Worm (Caenorhabditis elegans) whole organism, young adult: ENCODE measurements around the gene algn-11.

Experiments used
- C17E4.6 ChIP-seq: fragments of 200-800 bp; sonication (Bioruptor generic); IDR thresholded peaks from 2 replicates; pipeline ENCODE4 v1.3.6; 2022; ENCODE audit warnings: missing genetic modification reagents, missing genetic modification characterization, missing compliant biosample characterization
- F33H1.4 ChIP-seq: fragments of 200-800 bp; sonication (Bioruptor generic); IDR thresholded peaks from 2 replicates; pipeline ENCODE4 v1.3.6; 2022; ENCODE audit warnings: missing genetic modification reagents, missing genetic modification characterization, missing compliant biosample characterization
- F37B4.10 ChIP-seq: fragments of 200-800 bp; sonication (Bioruptor generic); IDR thresholded peaks from 2 replicates; pipeline ENCODE4 v1.3.6; 2022; ENCODE audit warnings: missing genetic modification characterization, missing compliant biosample characterization
- F39B2.1 ChIP-seq: fragments of 200-800 bp; sonication (Bioruptor generic); IDR thresholded peaks from 2 replicates; pipeline ENCODE4 v1.3.6; 2022; ENCODE audit warnings: missing genetic modification reagents, missing genetic modification characterization, missing compliant biosample characterization
- F49E8.2 ChIP-seq: sonication (generic microtip); optimal IDR thresholded peaks from 3 replicates; lab custom pipeline; 2017; ENCODE audit warnings: missing genetic modification characterization, mild to moderate bottlenecking, missing compliant biosample characterization, antibody characterized with exemption, moderate library complexity; ENCODE audit not compliant: insufficient read depth
- F52B5.7 ChIP-seq: sonication (generic microtip); optimal IDR thresholded peaks from 2 replicates; lab custom pipeline; 2016; ENCODE audit warnings: mild to moderate bottlenecking, missing genetic modification characterization, missing compliant biosample characterization
- F55B11.4 ChIP-seq: sonication (generic microtip); optimal IDR thresholded peaks from 2 replicates; lab custom pipeline; 2016; ENCODE audit warnings: missing compliant biosample characterization, missing genetic modification characterization, borderline replicate concordance; ENCODE audit not compliant: insufficient read depth
- ZK185.1 ChIP-seq: sonication (generic microtip); optimal IDR thresholded peaks from 2 replicates; lab custom pipeline; 2016; ENCODE audit warnings: mild to moderate bottlenecking, missing genetic modification characterization, missing compliant biosample characterization; ENCODE audit not compliant: poor library complexity, severe bottlenecking
- akir-1 ChIP-seq: fragments of 200-800 bp; sonication (Bioruptor generic); optimal IDR thresholded peaks from 2 replicates; lab custom pipeline; 2018; ENCODE audit warnings: mild to moderate bottlenecking, missing genetic modification characterization, moderate library complexity, missing compliant biosample characterization
- ama-1 ChIP-seq, 3 experiments: fragments of 150-350 bp in 1 of 3; sonication (generic microtip) in 2 of 3; optimal IDR thresholded peaks; 2 replicates each; lab custom pipeline; 2014 to 2018; ENCODE audit warnings: missing biosample characterization in 2 of 3, missing genetic modification characterization in 2 of 3, missing genetic modification reagents in 2 of 3
- ccch-3 ChIP-seq: fragments of 200-800 bp; sonication (Bioruptor generic); optimal IDR thresholded peaks from 2 replicates; lab custom pipeline; 2018; ENCODE audit warnings: mild to moderate bottlenecking, missing genetic modification characterization, missing compliant biosample characterization
- cebp-2 ChIP-seq: fragments of 200-800 bp; sonication (Bioruptor generic); IDR thresholded peaks from 2 replicates; pipeline ENCODE4 v1.3.6; 2022; ENCODE audit warnings: missing genetic modification characterization, missing compliant biosample characterization
- ceh-100 ChIP-seq: fragments of 200-800 bp; sonication (Bioruptor generic); IDR thresholded peaks from 2 replicates; pipeline ENCODE4 v1.3.6; 2022; ENCODE audit warnings: missing genetic modification reagents, missing genetic modification characterization, missing compliant biosample characterization
- ceh-27 ChIP-seq: fragments of 200-800 bp; sonication (Bioruptor generic); optimal IDR thresholded peaks from 2 replicates; lab custom pipeline; 2018; ENCODE audit warnings: mild to moderate bottlenecking, missing genetic modification characterization, moderate library complexity, missing compliant biosample characterization
- ceh-79 ChIP-seq: sonication (generic microtip); optimal IDR thresholded peaks from 2 replicates; lab custom pipeline; 2017; ENCODE audit warnings: mild to moderate bottlenecking, missing genetic modification characterization, missing compliant biosample characterization
- ceh-91 ChIP-seq: fragments of 200-800 bp; sonication (Bioruptor generic); IDR thresholded peaks from 2 replicates; pipeline ENCODE4 v1.3.6; 2022; ENCODE audit warnings: missing genetic modification reagents, missing genetic modification characterization, missing compliant biosample characterization
- dox-1 ChIP-seq: fragments of 200-800 bp; sonication (Bioruptor generic); IDR thresholded peaks from 2 replicates; pipeline ENCODE4 v1.3.6; 2022; ENCODE audit warnings: missing genetic modification reagents, missing genetic modification characterization, missing compliant biosample characterization
- efl-1 ChIP-seq: fragments of 150-350 bp; optimal IDR thresholded peaks from 2 replicates; lab custom pipeline; 2014; ENCODE audit warnings: missing biosample characterization, missing genetic modification reagents, missing genetic modification characterization
- egl-18 ChIP-seq: fragments of 200-800 bp; sonication (Bioruptor generic); IDR thresholded peaks from 2 replicates; pipeline ENCODE4 v1.3.6; 2022; ENCODE audit warnings: missing genetic modification reagents, missing genetic modification characterization, missing compliant biosample characterization
- ekl-4 ChIP-seq: fragments of 200-800 bp; sonication (Bioruptor generic); IDR thresholded peaks from 2 replicates; pipeline ENCODE4 v1.3.6; 2022; ENCODE audit warnings: missing genetic modification reagents, missing genetic modification characterization, missing compliant biosample characterization
- ets-4 ChIP-seq: fragments of 200-800 bp; sonication (Bioruptor generic); optimal IDR thresholded peaks from 2 replicates; lab custom pipeline; 2018; ENCODE audit warnings: mild to moderate bottlenecking, missing genetic modification characterization, missing compliant biosample characterization
- fkh-3 ChIP-seq: sonication (generic microtip); optimal IDR thresholded peaks from 2 replicates; lab custom pipeline; 2016; ENCODE audit warnings: mild to moderate bottlenecking, missing genetic modification characterization, missing compliant biosample characterization
- hlh-12 ChIP-seq: sonication (generic microtip); optimal IDR thresholded peaks from 2 replicates; lab custom pipeline; 2016; ENCODE audit warnings: missing genetic modification characterization, missing compliant biosample characterization
- hlh-26 ChIP-seq: fragments of 200-800 bp; sonication (Bioruptor generic); conservative IDR thresholded peaks from 2 replicates; pipeline ENCODE4 v1.3.6; 2022; ENCODE audit warnings: missing genetic modification reagents, missing genetic modification characterization, missing compliant biosample characterization
- hrde-1 ChIP-seq: sonication (generic microtip); optimal IDR thresholded peaks from 2 replicates; lab custom pipeline; 2016; ENCODE audit warnings: missing genetic modification characterization, mild to moderate bottlenecking, missing compliant biosample characterization, moderate library complexity, missing genotype, missing genetic modification reagents, borderline replicate concordance
- let-526 ChIP-seq: fragments of 200-800 bp; sonication (Bioruptor generic); IDR thresholded peaks from 2 replicates; pipeline ENCODE4 v1.3.6; 2022; ENCODE audit warnings: missing genetic modification reagents, missing genetic modification characterization, missing compliant biosample characterization
- let-607 ChIP-seq, 2 experiments: fragments of 200-800 bp in 1 of 2; sonication (Bioruptor generic) in 1 of 2; sonication (generic microtip) in 1 of 2; optimal IDR thresholded peaks; 2 replicates each; lab custom pipeline; 2016 to 2018; ENCODE audit warnings: mild to moderate bottlenecking in 2 of 2, missing compliant biosample characterization in 2 of 2, missing genetic modification characterization in 2 of 2, moderate library complexity in 2 of 2, missing genotype in 1 of 2
- madf-3 ChIP-seq: fragments of 200-800 bp; sonication (Bioruptor generic); IDR thresholded peaks from 2 replicates; pipeline ENCODE4 v1.3.6; 2022; ENCODE audit warnings: missing genetic modification reagents, missing genetic modification characterization, missing compliant biosample characterization
- madf-6 ChIP-seq: fragments of 200-800 bp; sonication (Bioruptor generic); IDR thresholded peaks from 2 replicates; pipeline ENCODE4 v1.3.6; 2022; ENCODE audit warnings: missing genetic modification reagents, missing genetic modification characterization, missing compliant biosample characterization
- madf-8 ChIP-seq: fragments of 200-800 bp; sonication (Bioruptor generic); conservative IDR thresholded peaks from 2 replicates; pipeline ENCODE4 v1.3.6; 2022; ENCODE audit warnings: missing genetic modification reagents, missing genetic modification characterization, missing compliant biosample characterization
- mcd-1 ChIP-seq: fragments of 200-800 bp; sonication (Bioruptor generic); IDR thresholded peaks from 2 replicates; pipeline ENCODE4 v1.3.6; 2022; ENCODE audit warnings: missing genetic modification reagents, missing genetic modification characterization, missing compliant biosample characterization
- mel-28 ChIP-seq: sonication (generic microtip); optimal IDR thresholded peaks from 2 replicates; lab custom pipeline; 2016; ENCODE audit warnings: borderline replicate concordance, mild to moderate bottlenecking, missing genetic modification characterization, missing compliant biosample characterization
- mes-4 ChIP-seq: sonication (generic microtip); optimal IDR thresholded peaks from 2 replicates; lab custom pipeline; 2016; ENCODE audit warnings: missing genotype, missing genetic modification characterization, missing compliant biosample characterization
- nfya-1 ChIP-seq: sonication (generic microtip); optimal IDR thresholded peaks from 2 replicates; lab custom pipeline; 2017; ENCODE audit warnings: antibody characterized with exemption, missing compliant biosample characterization, missing genetic modification characterization, borderline replicate concordance; ENCODE audit not compliant: insufficient read depth
- nfyb-1 ChIP-seq: fragments of 200-800 bp; sonication (Bioruptor generic); IDR thresholded peaks from 2 replicates; pipeline ENCODE4 v1.3.6; 2022; ENCODE audit warnings: missing genetic modification reagents, missing genetic modification characterization, missing compliant biosample characterization
- nhr-120 ChIP-seq: fragments of 200-800 bp; sonication (Bioruptor generic); IDR thresholded peaks from 2 replicates; pipeline ENCODE4 v1.3.6; 2022; ENCODE audit warnings: missing genetic modification characterization, missing compliant biosample characterization
- nhr-27 ChIP-seq: fragments of 200-800 bp; sonication (Bioruptor generic); optimal IDR thresholded peaks from 2 replicates; lab custom pipeline; 2018; ENCODE audit warnings: mild to moderate bottlenecking, missing genetic modification characterization, moderate library complexity, missing compliant biosample characterization
- pbrm-1 ChIP-seq: fragments of 200-800 bp; sonication (Bioruptor generic); IDR thresholded peaks from 2 replicates; pipeline ENCODE4 v1.3.6; 2022; ENCODE audit warnings: missing genetic modification reagents, missing genetic modification characterization, missing compliant biosample characterization
- rpc-1 ChIP-seq, 2 experiments: fragments of 150-350 bp in 1 of 2; sonication (generic microtip) in 1 of 2; optimal IDR thresholded peaks; 2 replicates each; lab custom pipeline; 2014 to 2018; ENCODE audit warnings: missing biosample characterization in 1 of 2, missing genetic modification characterization in 1 of 2, missing genetic modification reagents in 1 of 2, missing genotype in 1 of 2
- sdz-38 ChIP-seq: sonication (generic microtip); optimal IDR thresholded peaks from 2 replicates; lab custom pipeline; 2016; ENCODE audit warnings: missing genotype, missing genetic modification characterization, missing compliant biosample characterization
- ztf-18 ChIP-seq: sonication (generic microtip); optimal IDR thresholded peaks from 2 replicates; lab custom pipeline; 2016; ENCODE audit warnings: missing genotype, mild to moderate bottlenecking, missing genetic modification characterization, missing compliant biosample characterization
- ztf-22 ChIP-seq: fragments of 200-800 bp; sonication (Bioruptor generic); optimal IDR thresholded peaks from 2 replicates; lab custom pipeline; 2018; ENCODE audit warnings: mild to moderate bottlenecking, missing genetic modification characterization, moderate library complexity, missing compliant biosample characterization
- ztf-26 ChIP-seq: sonication (generic microtip); optimal IDR thresholded peaks from 2 replicates; lab custom pipeline; 2017; ENCODE audit warnings: missing genetic modification characterization, missing compliant biosample characterization
- ztf-3 ChIP-seq: fragments of 200-800 bp; sonication (Bioruptor generic); optimal IDR thresholded peaks from 2 replicates; lab custom pipeline; 2018; ENCODE audit warnings: mild to moderate bottlenecking, missing genetic modification characterization, missing compliant biosample characterization

Gene algn-11

ce11 chrIII:7338693-7339092 lies 48.3 kb upstream of the algn-11 start, which contains the start of gene kap-1 (continued):
- TF ChIP-seq hlh-12 (tag; lab: Kevin White, UChicago), result no peak
- TF ChIP-seq nfyb-1 (GFP tag; lab: Robert Waterston, UW), result peak; percentile 44; the same call in 1 of the 2 replicates
- no peak for TF ChIP-seq ccch-3 (GFP tag; lab: Kevin White, UChicago)
- TF ChIP-seq ceh-91, result no peak
- no peak for TF ChIP-seq egl-18 (GFP tag; lab: Robert Waterston, UW)
- no peak for TF ChIP-seq efl-1 (GFP tag; lab: Kevin White, UChicago)
- TF ChIP-seq F49E8.2 (tag; lab: Kevin White, UChicago), result peak; percentile 22
- no peak for TF ChIP-seq ets-4 (GFP tag; lab: Kevin White, UChicago)
- no peak for TF ChIP-seq rpc-1 (optimal IDR thresholded peaks at IDR 0.05; lab: Kevin White, UChicago)
- no peak for TF ChIP-seq rpc-1 (tag; optimal IDR thresholded peaks at IDR 0.05; lab: Kevin White, UChicago)
- peak; percentile 21; the same call in 1 of the 2 replicates for TF ChIP-seq ceh-100 (GFP tag; lab: Robert Waterston, UW)
- TF ChIP-seq madf-3 (GFP tag; lab: Robert Waterston, UW), result no peak
- TF ChIP-seq nhr-120 (GFP tag; lab: Robert Waterston, UW), result 0 out of 2 replicates have a peak, but pooled peaks have one; percentile 12
- TF ChIP-seq let-526 (GFP tag; lab: Robert Waterston, UW), result peak; percentile 79; the same call in 1 of the 2 replicates
- no peak for TF ChIP-seq nhr-27
- no peak for TF ChIP-seq akir-1
- peak; percentile 33; the same call in 1 of the 2 replicates for TF ChIP-seq F33H1.4 (GFP tag; lab: Robert Waterston, UW)
- peak; percentile 58 for TF ChIP-seq hrde-1 (tag; lab: Kevin White, UChicago)
- TF ChIP-seq let-607 (tag; optimal IDR thresholded peaks at IDR 0.05; lab: Kevin White, UChicago), result peak in 1 of 2 experiments; percentile 4
- peak; percentile 51; the same call in 1 of the 2 replicates for TF ChIP-seq ekl-4 (GFP tag; lab: Robert Waterston, UW)
- TF ChIP-seq cebp-2, result peak; percentile 2; the same call in 1 of the 2 replicates
- TF ChIP-seq mes-4 (tag; lab: Kevin White, UChicago), result peak; percentile 34

- TF ChIP-seq ztf-26 (tag; lab: Kevin White, UChicago), result no peak
- TF ChIP-seq pbrm-1, result 0 out of 2 replicates have a peak, but pooled peaks have one; percentile 4
- TF ChIP-seq madf-3 (GFP tag; lab: Robert Waterston, UW), result 0 out of 2 replicates have a peak, but pooled peaks have one; percentile 22
- TF ChIP-seq madf-8 (GFP tag; lab: Robert Waterston, UW), result no peak
- no peak for TF ChIP-seq ceh-79
- no peak for TF ChIP-seq F55B11.4 (tag; lab: Kevin White, UChicago)
- TF ChIP-seq nfyb-1 (GFP tag; lab: Robert Waterston, UW), result no peak
- TF ChIP-seq ztf-3 (GFP tag; lab: Kevin White, UChicago), result no peak
- TF ChIP-seq, all 124 proteins: peak for 2
Measured at ce11 chrIII:7338009-7338408, 47.6 kb upstream of the algn-11 start.

ce11 chrIII:7336214-7336613 lies 45.9 kb upstream of the algn-11 start, which contains the start of gene gsp-2:
TSS of gene gsp-2 (plus strand) at chrIII:7336587.
- no peak for TF ChIP-seq ztf-22 (GFP tag; lab: Kevin White, UChicago)
- TF ChIP-seq F52B5.7 (tag; lab: Kevin White, UChicago), result no peak
- peak; percentile 84 for TF ChIP-seq mcd-1 (GFP tag; lab: Robert Waterston, UW)
- peak; percentile 87 for TF ChIP-seq dox-1 (GFP tag; lab: Robert Waterston, UW)
- TF ChIP-seq ztf-18 (tag; lab: Kevin White, UChicago), result peak; percentile 47
- no peak for TF ChIP-seq nhr-27
- no peak; the same call in 1 of the 2 replicates for TF ChIP-seq pbrm-1
- no peak for TF ChIP-seq hlh-26 (GFP tag; lab: Robert Waterston, UW)
- no peak for TF ChIP-seq ama-1 (optimal IDR thresholded peaks at IDR 0.05; lab: Kevin White, UChicago)
- no peak for TF ChIP-seq ama-1 (GFP tag; optimal IDR thresholded peaks at IDR 0.05; lab: Kevin White, UChicago)
- TF ChIP-seq C17E4.6 (GFP tag; lab: Robert Waterston, UW), result no peak
- no peak for TF ChIP-seq fkh-3 (tag; lab: Kevin White, UChicago)
- TF ChIP-seq F37B4.10 (GFP tag; lab: Robert Waterston, UW), result no peak
- TF ChIP-seq madf-6, result peak; percentile 71; the same call in 1 of the 2 replicates
- TF ChIP-seq sdz-38 (tag; lab: Kevin White, UChicago), result no peak
- TF ChIP-seq nfyb-1 (GFP tag; lab: Robert Waterston, UW), result peak; percentile 63; the same call in 1 of the 2 replicates
- no peak for TF ChIP-seq F39B2.1 (GFP tag; lab: Robert Waterston, UW)
- TF ChIP-seq F33H1.4 (GFP tag; lab: Robert Waterston, UW), result peak; percentile 90
- no peak for TF ChIP-seq mel-28 (tag; lab: Kevin White, UChicago)
- peak; percentile 69 for TF ChIP-seq ceh-27 (GFP tag; lab: Kevin White, UChicago)
- TF ChIP-seq nfya-1, result no peak
- no peak for TF ChIP-seq ZK185.1
